Fruit fly (Drosophila melanogaster) whole organism, wandering third instar larva: ENCODE results near the gene CG11905.

Experiments
- CG9705 ChIP-seq: fragments of 200-800 bp; sonication (Bioruptor generic); optimal IDR thresholded peaks from 2 replicates; lab custom pipeline; 2018; ENCODE audit warnings: missing biosample characterization, mild to moderate bottlenecking, missing genetic modification characterization
- OdsH ChIP-seq: fragments of 200-800 bp; sonication (Bioruptor generic); optimal IDR thresholded peaks from 2 replicates; lab custom pipeline; 2016; ENCODE audit warnings: missing biosample characterization, mild to moderate bottlenecking, missing genetic modification characterization
- br ChIP-seq: fragments of 200-800 bp; sonication (Bioruptor generic); optimal IDR thresholded peaks from 2 replicates; lab custom pipeline; 2016; ENCODE audit warnings: missing biosample characterization, missing genetic modification characterization
- h ChIP-seq: fragments of 200-800 bp; sonication (Bioruptor generic); optimal IDR thresholded peaks from 3 replicates; lab custom pipeline; 2016; ENCODE audit warnings: missing biosample characterization, mild to moderate bottlenecking, missing genetic modification characterization
- pan ChIP-seq: fragments of >200 bp; optimal IDR thresholded peaks from 2 replicates; lab custom pipeline; 2017

- TF ChIP-seq br (GFP tag; lab: Kevin White, UChicago): no peak
- no peak for TF ChIP-seq OdsH
- no peak for TF ChIP-seq pan (lab: Kevin White, UChicago)
- TF ChIP-seq CG9705 (GFP tag; lab: Kevin White, UChicago): no peak
- no peak for TF ChIP-seq h (GFP tag; lab: Kevin White, UChicago)
Observed at dm6 chr3L:16978406-16978805, 43.1 kb upstream of the CG11905 start.
